Worm (Caenorhabditis elegans): ENCODE data around the gene C27H5.2.

Gene C27H5.2

ce11 chrII:7122661-7123418, 32.5 kb upstream of the C27H5.2 start, which contains the start of gene F10E7.11:
TSS of gene F10E7.11 (minus strand) at chrII:7122892.
- TF ChIP-seq Y67H2A.10 (GFP tag; conservative IDR thresholded peaks at IDR 0.05): no peak
- no peak for TF ChIP-seq F22D6.2 (tag; optimal IDR thresholded peaks at IDR 0.05)
- TF ChIP-seq B0035.1 (tag; optimal IDR thresholded peaks at IDR 0.05): no peak
- TF ChIP-seq ztf-18 (tag; optimal IDR thresholded peaks at IDR 0.05): peak; percentile 52
- TF ChIP-seq ztf-25 (GFP tag; IDR thresholded peaks at IDR 0.05): 0 out of 2 replicates have a peak, but pooled peaks have one; percentile 21
- TF ChIP-seq athp-1 (tag; optimal IDR thresholded peaks at IDR 0.05): no peak
- peak; percentile 92 for TF ChIP-seq cebp-1 (GFP tag; IDR thresholded peaks at IDR 0.05)
- TF ChIP-seq cebp-1 (tag; optimal IDR thresholded peaks at IDR 0.05): peak; percentile 99
- TF ChIP-seq dpff-1 (tag; optimal IDR thresholded peaks at IDR 0.05): no peak
- TF ChIP-seq hlh-12 (tag; optimal IDR thresholded peaks at IDR 0.05): no peak
- peak; percentile 26; the same call in 1 of the 2 replicates for TF ChIP-seq lin-26 (GFP tag; IDR thresholded peaks at IDR 0.05)
- TF ChIP-seq hmg-20 (GFP tag; IDR thresholded peaks at IDR 0.05): no peak
- TF ChIP-seq gei-17 (GFP tag; optimal IDR thresholded peaks at IDR 0.05): no peak
- TF ChIP-seq hrde-1 (tag; optimal IDR thresholded peaks at IDR 0.05; ENCODE audit: borderline replicate concordance): no peak
- TF ChIP-seq snpc-3.4 (tag; optimal IDR thresholded peaks at IDR 0.05): peak; percentile 5
- TF ChIP-seq ztf-3 (GFP tag; optimal IDR thresholded peaks at IDR 0.05): no peak
- peak; percentile 6 for TF ChIP-seq unc-130 (GFP tag; optimal IDR thresholded peaks at IDR 0.05)
- no peak for TF ChIP-seq C17E4.6 (GFP tag; IDR thresholded peaks at IDR 0.05)
- no peak for TF ChIP-seq nhr-90 (tag; optimal IDR thresholded peaks at IDR 0.05)
- no peak for TF ChIP-seq rcor-1 (GFP tag; IDR thresholded peaks at IDR 0.05)
- no peak for TF ChIP-seq T07F8.4 (tag; optimal IDR thresholded peaks at IDR 0.05)
- TF ChIP-seq F23B12.7 (tag; optimal IDR thresholded peaks at IDR 0.05; ENCODE audit: insufficient read depth): no peak
- TF ChIP-seq snpc-1.1 (tag; optimal IDR thresholded peaks at IDR 0.05; ENCODE audit: insufficient read depth): no peak
- peak; percentile 92 for TF ChIP-seq zfh-2 (GFP tag; conservative IDR thresholded peaks at IDR 0.05)
- TF ChIP-seq akir-1 (GFP tag; optimal IDR thresholded peaks at IDR 0.05): no peak
- no peak for TF ChIP-seq lsy-27 (tag; optimal IDR thresholded peaks at IDR 0.05; ENCODE audit: borderline replicate concordance, insufficient read depth)
- TF ChIP-seq F55B11.4 (tag; optimal IDR thresholded peaks at IDR 0.05; ENCODE audit: borderline replicate concordance, insufficient read depth): no peak
- no peak for TF ChIP-seq ztf-28 (GFP tag; IDR thresholded peaks at IDR 0.05)
- TF ChIP-seq lin-35 (GFP tag; optimal IDR thresholded peaks at IDR 0.05): no peak
- no peak for TF ChIP-seq zim-3 (tag; optimal IDR thresholded peaks at IDR 0.05)
- no peak for TF ChIP-seq T26A5.8 (tag; optimal IDR thresholded peaks at IDR 0.05)
- TF ChIP-seq rec-8 (tag; optimal IDR thresholded peaks at IDR 0.05): no peak
- no peak; the same call in 1 of the 2 replicates for TF ChIP-seq madf-6 (GFP tag; IDR thresholded peaks at IDR 0.05)
- no peak for TF ChIP-seq let-607 (tag; optimal IDR thresholded peaks at IDR 0.05)
- TF ChIP-seq ZK185.1 (tag; optimal IDR thresholded peaks at IDR 0.05; ENCODE audit: poor library complexity, severe bottlenecking): no peak
- TF ChIP-seq Y56A3A.18 (GFP tag; IDR thresholded peaks at IDR 0.05): no peak
- TF ChIP-seq mxl-1 (tag; optimal IDR thresholded peaks at IDR 0.05): no peak
- no peak for TF ChIP-seq F57C9.4 (tag; optimal IDR thresholded peaks at IDR 0.05)
- no peak for TF ChIP-seq F10E7.11 (tag; optimal IDR thresholded peaks at IDR 0.05)
- no peak for TF ChIP-seq tlf-1 (GFP tag; optimal IDR thresholded peaks at IDR 0.05)
- TF ChIP-seq madf-8 (GFP tag; conservative IDR thresholded peaks at IDR 0.05): no peak
- TF ChIP-seq bed-2 (GFP tag; IDR thresholded peaks at IDR 0.05): no peak
- no peak for TF ChIP-seq lir-1 (GFP tag; conservative IDR thresholded peaks at IDR 0.05)
- no peak for TF ChIP-seq ceh-79 (tag; optimal IDR thresholded peaks at IDR 0.05)
- peak; percentile 21 for TF ChIP-seq attf-5 (GFP tag; optimal IDR thresholded peaks at IDR 0.05)
- no peak for TF ChIP-seq efl-1 (GFP tag; optimal IDR thresholded peaks at IDR 0.05)

Data from whole organism, young adult.